Worm (Caenorhabditis elegans): ENCODE data around the gene srb-18.

DNA sequence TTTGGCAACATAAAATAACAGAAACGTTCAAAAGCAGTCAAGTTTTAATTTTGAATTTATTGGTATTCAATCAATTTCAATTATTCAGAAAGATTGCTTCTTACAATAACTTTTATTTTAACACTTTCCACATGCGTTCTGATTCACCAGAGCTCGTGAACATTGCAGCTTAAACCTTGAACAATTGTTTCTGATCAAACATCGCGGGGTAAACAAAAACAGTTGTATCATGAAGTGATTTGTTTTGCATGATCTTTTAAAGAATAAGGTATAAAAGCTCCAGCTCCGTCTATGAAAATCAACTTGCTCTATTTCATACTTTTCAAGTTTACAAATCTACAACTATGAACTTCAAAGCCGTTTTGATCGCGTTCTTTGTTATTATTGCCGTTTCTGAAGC, 8.4 kb downstream of the srb-18 start, which contains the start of gene C54F6.6:
- TF ChIP-seq ama-1 (optimal IDR thresholded peaks at IDR 0.05) (no peak), ets-7 (tag; optimal IDR thresholded peaks at IDR 0.05) (no peak), B0310.2 (tag; optimal IDR thresholded peaks at IDR 0.05) (no peak), flt-1 (GFP tag; IDR thresholded peaks at IDR 0.05) (no peak), ceh-13 (GFP tag; optimal IDR thresholded peaks at IDR 0.05) (no peak), hmg-4 (GFP tag; optimal IDR thresholded peaks at IDR 0.05) (no peak), F13C5.2 (tag; optimal IDR thresholded peaks at IDR 0.05) (no peak), pes-1 (GFP tag; IDR thresholded peaks at IDR 0.05) (no peak), hnd-1 (tag; optimal IDR thresholded peaks at IDR 0.05) (no peak), sea-1 (GFP tag; conservative IDR thresholded peaks at IDR 0.05) (no peak), hmbx-1 (tag; optimal IDR thresholded peaks at IDR 0.05) (no peak)
